Fruit fly (Drosophila melanogaster): Measurements from ENCODE around the gene CG12278.

Gene CG12278

dm6 chr3R:21060430-21061245 lies 16.8 kb downstream of the CG12278 start, which contains the start of gene Mvl (continued):
- peak; percentile 20 for TF ChIP-seq CG6765 (GFP tag; optimal IDR thresholded peaks at IDR 0.05)
- no peak for TF ChIP-seq CG5953 (GFP tag; IDR thresholded peaks at IDR 0.05)
- no peak for TF ChIP-seq CG1647 (GFP tag; optimal IDR thresholded peaks at IDR 0.05)
- peak; percentile 34 for TF ChIP-seq CG14710 (tag; optimal IDR thresholded peaks at IDR 0.05)
- no peak for TF ChIP-seq esg (GFP tag; conservative IDR thresholded peaks at IDR 0.05)
- peak; percentile 27; the same call in 1 of the 2 replicates for TF ChIP-seq Scr (GFP tag; IDR thresholded peaks at IDR 0.05; ENCODE audit: partially characterized antibody)
- no peak for TF ChIP-seq CG1602 (GFP tag; optimal IDR thresholded peaks at IDR 0.05)
- peak; percentile 6 for TF ChIP-seq Spps (tag; optimal IDR thresholded peaks at IDR 0.05)
- peak; percentile 29; the same call in 1 of the 2 replicates for TF ChIP-seq Adf1 (GFP tag; IDR thresholded peaks at IDR 0.05)
- peak; percentile 38 for TF ChIP-seq Deaf1 (tag; optimal IDR thresholded peaks at IDR 0.05)
- TF ChIP-seq trem (tag; optimal IDR thresholded peaks at IDR 0.05): peak; percentile 56
- 0 out of 3 replicates have a peak, but pooled peaks have one; percentile 21 for TF ChIP-seq zfh1 (GFP tag; IDR thresholded peaks at IDR 0.05)
- TF ChIP-seq ewg (GFP tag; optimal IDR thresholded peaks at IDR 0.05): peak; percentile 82
- TF ChIP-seq CG15601 (tag; optimal IDR thresholded peaks at IDR 0.05): peak; percentile 20
- no peak for TF ChIP-seq CG17612 (GFP tag; IDR thresholded peaks at IDR 0.05)
- peak; percentile 43 for TF ChIP-seq gfzf (GFP tag; optimal IDR thresholded peaks at IDR 0.05)
- TF ChIP-seq gcm (GFP tag; optimal IDR thresholded peaks at IDR 0.05): peak; percentile 71
- peak; percentile 2 for TF ChIP-seq phol (tag; optimal IDR thresholded peaks at IDR 0.05)
- TF ChIP-seq CG10321 (GFP tag; IDR thresholded peaks at IDR 0.05): peak; percentile 91
- TF ChIP-seq CG17359 (tag; optimal IDR thresholded peaks at IDR 0.05): peak; percentile 9
- peak; percentile 2 for TF ChIP-seq CG31365 (tag; optimal IDR thresholded peaks at IDR 0.05)
- no peak for TF ChIP-seq org-1 (GFP tag; optimal IDR thresholded peaks at IDR 0.05)
- peak; percentile 3 for TF ChIP-seq CG30020 (tag; optimal IDR thresholded peaks at IDR 0.05)
- TF ChIP-seq kah (GFP tag; optimal IDR thresholded peaks at IDR 0.05): peak; percentile 26
- peak; percentile 44 for TF ChIP-seq CG2116 (GFP tag; optimal IDR thresholded peaks at IDR 0.05)
- no peak for TF ChIP-seq TFAM (GFP tag; optimal IDR thresholded peaks at IDR 0.05)
- no peak for TF ChIP-seq CG30431 (GFP tag; optimal IDR thresholded peaks at IDR 0.05)
- no peak for TF ChIP-seq CG6813 (GFP tag; optimal IDR thresholded peaks at IDR 0.05)
- TF ChIP-seq Myb (GFP tag; optimal IDR thresholded peaks at IDR 0.05): peak; percentile 88
- peak; percentile 71 for TF ChIP-seq lab (GFP tag; optimal IDR thresholded peaks at IDR 0.05)
- peak; percentile 30 for TF ChIP-seq cwo (GFP tag; optimal IDR thresholded peaks at IDR 0.05)
- TF ChIP-seq gro (GFP tag; optimal IDR thresholded peaks at IDR 0.05): peak; percentile 48
- TF ChIP-seq ERR (GFP tag; optimal IDR thresholded peaks at IDR 0.05): peak; percentile 8
- TF ChIP-seq HmgD (GFP tag; optimal IDR thresholded peaks at IDR 0.05): peak; percentile 72
- peak; percentile 34; the same call in 1 of the 2 replicates for TF ChIP-seq CG3847 (GFP tag; IDR thresholded peaks at IDR 0.05)
- 0 out of 4 replicates have a peak, but pooled peaks have one; percentile 32 for TF ChIP-seq Dll (GFP tag; IDR thresholded peaks at IDR 0.05; ENCODE audit: partially characterized antibody)

- TF ChIP-seq Med (GFP tag) (peak; percentile 24), mld (GFP tag; IDR thresholded peaks at IDR 0.05; ENCODE audit: partially characterized antibody) (no peak), lab (GFP tag; optimal IDR thresholded peaks at IDR 0.05) (no peak), sens (GFP tag) (peak; percentile 60), repo (GFP tag; optimal IDR thresholded peaks at IDR 0.05) (no peak), CG17328 (GFP tag; IDR thresholded peaks at IDR 0.05) (no peak), Abd-B (GFP tag; optimal IDR thresholded peaks at IDR 0.05) (no peak), GATAe (GFP tag; conservative IDR thresholded peaks at IDR 0.05) (no peak)
These were observed 19.6 kb downstream of the CG12278 start for dm6 chr3R:21063433-21063832.
